Worm (Caenorhabditis elegans): ENCODE results near the gene lys-5.

lys-5 gene

DNA sequence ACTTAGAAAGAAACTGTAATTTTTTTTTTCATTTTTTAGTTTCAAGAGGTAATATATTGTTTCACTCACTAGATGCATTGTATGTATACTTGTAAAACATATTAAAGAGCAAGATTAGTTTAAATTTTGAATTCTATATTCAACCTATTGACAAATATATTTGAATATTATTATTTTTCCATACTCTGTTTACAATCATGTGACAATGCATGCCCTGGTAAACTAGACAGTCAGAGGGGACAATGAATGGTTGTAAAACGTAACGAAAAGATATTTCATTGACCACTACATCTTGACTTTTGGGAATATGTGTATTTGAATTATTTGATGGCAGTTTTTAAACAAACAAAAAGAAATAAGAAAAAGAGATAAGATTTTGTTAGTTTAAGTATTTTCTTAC is 3.0 kb downstream of the lys-5 start:
- TF ChIP-seq lin-32 (GFP tag; optimal IDR thresholded peaks at IDR 0.05) = no peak
- no peak for TF ChIP-seq bed-3 (GFP tag; optimal IDR thresholded peaks at IDR 0.05)
- TF ChIP-seq nhr-237 (tag; optimal IDR thresholded peaks at IDR 0.05) = no peak
- no peak for TF ChIP-seq mls-2 (tag; optimal IDR thresholded peaks at IDR 0.05)
- TF ChIP-seq hlh-1 (tag; optimal IDR thresholded peaks at IDR 0.05) = no peak
- no peak for TF ChIP-seq ztf-11 (tag; optimal IDR thresholded peaks at IDR 0.05)
- no peak for TF ChIP-seq pha-4 (tag; optimal IDR thresholded peaks at IDR 0.05)
- TF ChIP-seq unc-62 (GFP tag; optimal IDR thresholded peaks at IDR 0.05) = no peak
- no peak for TF ChIP-seq zip-8 (tag; optimal IDR thresholded peaks at IDR 0.05)
- no peak for TF ChIP-seq ham-2 (GFP tag; optimal IDR thresholded peaks at IDR 0.05)
- no peak for TF ChIP-seq nhr-12 (tag; optimal IDR thresholded peaks at IDR 0.05)
- TF ChIP-seq mep-1 (tag; optimal IDR thresholded peaks at IDR 0.05) = no peak
- no peak for TF ChIP-seq mab-5 (tag; optimal IDR thresholded peaks at IDR 0.05)
- TF ChIP-seq snpc-4 (tag; optimal IDR thresholded peaks at IDR 0.05) = no peak
- TF ChIP-seq lsy-2 (tag; optimal IDR thresholded peaks at IDR 0.05) = no peak
- no peak for TF ChIP-seq nhr-76 (tag; optimal IDR thresholded peaks at IDR 0.05)

DNA sequence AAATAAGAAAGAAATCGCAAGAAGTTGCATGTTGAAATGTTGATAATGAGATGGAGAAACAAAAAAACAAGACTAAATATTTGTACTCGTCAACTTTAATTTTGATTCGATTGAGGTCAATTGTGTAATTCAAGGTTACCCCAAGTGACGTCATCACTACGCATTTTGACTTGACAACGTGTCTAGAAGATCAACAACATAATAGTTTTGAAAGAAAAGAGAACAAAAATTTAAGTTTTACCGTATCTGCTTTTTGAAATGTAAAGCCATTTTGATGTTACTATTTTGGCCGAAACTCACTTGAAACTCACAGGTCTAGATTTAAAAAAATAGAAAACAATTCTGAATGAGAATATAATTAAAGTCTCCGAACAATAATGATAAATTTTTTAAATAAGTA is 4.5 kb downstream of the lys-5 start, which contains the start of gene dsl-5:
Gene dsl-5, minus strand, starts transcription at position 101 of the 400 bp plus-strand sequence.
- no peak for TF ChIP-seq ham-2 (GFP tag; optimal IDR thresholded peaks at IDR 0.05)
- TF ChIP-seq ces-1 (GFP tag; optimal IDR thresholded peaks at IDR 0.05) = no peak
- TF ChIP-seq unc-120 (tag; optimal IDR thresholded peaks at IDR 0.05; ENCODE audit: poor library complexity, severe bottlenecking) = no peak
- TF ChIP-seq zip-8 (tag; optimal IDR thresholded peaks at IDR 0.05) = peak; percentile 15
- no peak for TF ChIP-seq drap-1 (GFP tag; optimal IDR thresholded peaks at IDR 0.05)

DNA sequence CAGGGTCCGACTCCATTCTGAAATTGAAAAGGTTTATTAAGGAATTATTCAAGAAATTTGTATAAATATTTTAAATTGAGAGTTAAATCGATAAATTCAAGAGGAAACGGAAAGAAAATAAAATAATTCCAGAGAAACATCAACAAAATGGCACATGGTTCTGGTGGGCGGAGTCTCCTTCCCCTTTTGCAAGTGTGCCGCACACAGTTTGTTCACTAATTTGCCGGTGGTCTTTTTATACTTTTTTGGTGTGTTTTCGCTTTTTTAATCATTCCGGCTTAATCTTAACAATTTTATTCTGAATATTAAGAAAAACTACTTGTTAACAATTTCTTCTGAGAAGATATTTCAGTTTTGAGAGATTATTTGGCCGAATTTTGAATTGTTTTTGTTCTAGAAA is 20.5 kb downstream of the lys-5 start, which contains the start of the genes ragc-1 and Y24F12A.1:
Gene ragc-1, minus strand, starts transcription at position 25 of the 400 bp plus-strand sequence.
Gene Y24F12A.1, plus strand, starts transcription at position 346 of the 400 bp plus-strand sequence.
- peak; percentile 10 for TF ChIP-seq flh-1 (GFP tag; optimal IDR thresholded peaks at IDR 0.05)
- no peak for TF ChIP-seq snpc-4 (tag; optimal IDR thresholded peaks at IDR 0.05)
- TF ChIP-seq sem-2 (GFP tag; optimal IDR thresholded peaks at IDR 0.05) = peak; percentile 39
- TF ChIP-seq lin-32 (GFP tag; optimal IDR thresholded peaks at IDR 0.05) = no peak
- peak; percentile 57 for TF ChIP-seq M03D4.4 (tag; optimal IDR thresholded peaks at IDR 0.05)
- TF ChIP-seq ceh-39 (tag; optimal IDR thresholded peaks at IDR 0.05) = no peak
- TF ChIP-seq pha-4 (tag; optimal IDR thresholded peaks at IDR 0.05) = peak; percentile 36
- no peak for TF ChIP-seq nhr-2 (tag; optimal IDR thresholded peaks at IDR 0.05)
- peak; percentile 58 for TF ChIP-seq sptf-1 (tag; optimal IDR thresholded peaks at IDR 0.05)
- no peak for TF ChIP-seq blmp-1 (tag; optimal IDR thresholded peaks at IDR 0.05)
- TF ChIP-seq ceh-83 (GFP tag; optimal IDR thresholded peaks at IDR 0.05) = no peak
- TF ChIP-seq unc-120 (tag; optimal IDR thresholded peaks at IDR 0.05; ENCODE audit: poor library complexity, severe bottlenecking) = peak; percentile 19
- TF ChIP-seq bed-3 (GFP tag; optimal IDR thresholded peaks at IDR 0.05) = peak; percentile 42
- TF ChIP-seq nhr-237 (tag; optimal IDR thresholded peaks at IDR 0.05) = peak; percentile 12
- peak; percentile 17 for TF ChIP-seq elt-1 (tag; optimal IDR thresholded peaks at IDR 0.05; ENCODE audit: borderline replicate concordance, insufficient read depth)
- no peak for TF ChIP-seq ham-2 (GFP tag; optimal IDR thresholded peaks at IDR 0.05)
- TF ChIP-seq mep-1 (tag; optimal IDR thresholded peaks at IDR 0.05) = peak; percentile 75
- TF ChIP-seq lsy-2 (tag; optimal IDR thresholded peaks at IDR 0.05) = peak; percentile 42
- TF ChIP-seq hlh-1 (tag; optimal IDR thresholded peaks at IDR 0.05) = peak; percentile 71
- TF ChIP-seq zip-8 (tag; optimal IDR thresholded peaks at IDR 0.05) = no peak
- peak; percentile 69 for TF ChIP-seq ceh-43 (GFP tag; optimal IDR thresholded peaks at IDR 0.05)
- TF ChIP-seq ces-1 (GFP tag; optimal IDR thresholded peaks at IDR 0.05) = peak; percentile 40

DNA sequence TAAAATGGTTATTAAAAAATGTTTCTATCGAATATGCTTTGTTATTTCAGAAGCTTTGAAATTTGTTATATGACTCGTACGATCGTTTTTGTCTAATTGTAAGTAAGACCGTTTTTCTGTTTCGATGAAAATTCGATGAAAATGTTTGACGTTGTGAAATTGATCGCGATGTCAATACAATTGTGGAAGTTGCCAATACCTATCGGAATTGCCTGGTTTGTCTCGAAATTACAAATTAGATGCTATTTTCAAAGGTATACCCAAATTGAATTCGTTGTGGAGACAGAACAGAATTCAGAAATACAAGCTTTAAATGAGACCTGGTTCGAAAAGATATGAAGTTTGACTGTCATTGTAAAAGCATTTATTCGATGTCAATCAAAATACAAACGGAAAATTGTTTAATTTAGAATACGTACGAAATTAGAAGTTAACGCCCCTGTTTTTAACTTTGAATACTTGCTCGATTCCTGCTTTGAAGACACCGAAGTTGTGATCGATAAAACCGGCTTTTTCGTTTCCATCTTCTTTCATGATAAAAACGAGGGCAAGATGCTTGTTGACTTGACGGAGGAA is 22.0 kb downstream of the lys-5 start:
- no peak for TF ChIP-seq zip-8 (tag; optimal IDR thresholded peaks at IDR 0.05)
- no peak for TF ChIP-seq mls-2 (tag; optimal IDR thresholded peaks at IDR 0.05)
- no peak for TF ChIP-seq drap-1 (GFP tag; optimal IDR thresholded peaks at IDR 0.05)
- TF ChIP-seq blmp-1 (tag; optimal IDR thresholded peaks at IDR 0.05) = no peak
- TF ChIP-seq ceh-83 (GFP tag; optimal IDR thresholded peaks at IDR 0.05) = no peak
- no peak for TF ChIP-seq sem-2 (GFP tag; optimal IDR thresholded peaks at IDR 0.05)
- TF ChIP-seq unc-120 (tag; optimal IDR thresholded peaks at IDR 0.05; ENCODE audit: poor library complexity, severe bottlenecking) = no peak
- no peak for TF ChIP-seq lin-13 (tag; optimal IDR thresholded peaks at IDR 0.05)
- no peak for TF ChIP-seq elt-3 (tag; optimal IDR thresholded peaks at IDR 0.05)
- no peak for TF ChIP-seq nhr-28 (tag; optimal IDR thresholded peaks at IDR 0.05)
